Fruit fly (Drosophila melanogaster) whole organism, embryonic: ENCODE data around the gene Scm.

Experiments
- Asciz ChIP-seq: fragments of 200-800 bp; sonication (Bioruptor generic); optimal IDR thresholded peaks from 2 replicates; lab custom pipeline; 2017; ENCODE audit warnings: missing biosample characterization, mild to moderate bottlenecking, missing genetic modification characterization, missing genetic modification reagents
- B-H1 ChIP-seq: fragments of 200-800 bp; sonication (Bioruptor generic); IDR thresholded peaks from 3 replicates; pipeline ENCODE4 v1.3.6; 2022; ENCODE audit warnings: missing biosample characterization, missing genetic modification characterization
- CG10565 ChIP-seq: fragments of 200-800 bp; sonication (Bioruptor generic); optimal IDR thresholded peaks from 3 replicates; lab custom pipeline; 2016; ENCODE audit warnings: missing biosample characterization, mild to moderate bottlenecking, missing genetic modification characterization
- CG11695 ChIP-seq: fragments of 200-800 bp; sonication (Bioruptor generic); IDR thresholded peaks from 3 replicates; pipeline ENCODE4 v1.3.6; 2022; ENCODE audit warnings: missing biosample characterization, missing genetic modification characterization
- CG12236 ChIP-seq: fragments of 200-800 bp; sonication (Bioruptor generic); optimal IDR thresholded peaks from 2 replicates; lab custom pipeline; 2016; ENCODE audit warnings: missing biosample characterization, missing genetic modification characterization
- CG14860 ChIP-seq: fragments of 200-800 bp; sonication (Bioruptor generic); IDR thresholded peaks from 3 replicates; pipeline ENCODE4 v1.3.6; 2022; ENCODE audit warnings: missing biosample characterization, missing genetic modification characterization; ENCODE audit not compliant: partially characterized antibody
- CG1529 ChIP-seq: fragments of 200-800 bp; sonication (Bioruptor generic); optimal IDR thresholded peaks from 3 replicates; lab custom pipeline; 2018; ENCODE audit warnings: missing biosample characterization, missing genetic modification characterization
- CG15514 ChIP-seq: fragments of 200-800 bp; sonication (Bioruptor generic); optimal IDR thresholded peaks from 3 replicates; lab custom pipeline; 2017; ENCODE audit warnings: missing biosample characterization, missing genetic modification characterization, mild to moderate bottlenecking, moderate library complexity, missing genetic modification reagents
- CG1602 ChIP-seq: fragments of 200-800 bp; sonication (Bioruptor generic); optimal IDR thresholded peaks from 3 replicates; lab custom pipeline; 2016; ENCODE audit warnings: missing biosample characterization, missing genetic modification characterization
- CG16813 ChIP-seq: fragments of 200-800 bp; sonication (Bioruptor generic); IDR thresholded peaks from 3 replicates; pipeline ENCODE4 v1.3.6; 2022; ENCODE audit warnings: missing biosample characterization, missing genetic modification characterization; ENCODE audit not compliant: partially characterized antibody
- CG17359 ChIP-seq: fragments of 200-800 bp; sonication (Bioruptor generic); optimal IDR thresholded peaks from 3 replicates; lab custom pipeline; 2018; ENCODE audit warnings: missing biosample characterization, mild to moderate bottlenecking, missing genetic modification characterization, moderate library complexity
- CG17385 ChIP-seq: fragments of 200-800 bp; sonication (Bioruptor generic); optimal IDR thresholded peaks from 3 replicates; lab custom pipeline; 2018; ENCODE audit warnings: missing biosample characterization, mild to moderate bottlenecking, missing genetic modification characterization
- CG18262 ChIP-seq: fragments of 200-800 bp; optimal IDR thresholded peaks from 3 replicates; lab custom pipeline; 2019; ENCODE audit warnings: missing biosample characterization, mild to moderate bottlenecking, missing genetic modification characterization, moderate library complexity
- CG18764 ChIP-seq: fragments of 200-800 bp; sonication (Bioruptor generic); optimal IDR thresholded peaks from 3 replicates; lab custom pipeline; 2016; ENCODE audit warnings: missing biosample characterization, missing genetic modification characterization
- CG2202 ChIP-seq: fragments of 200-800 bp; sonication (Bioruptor generic); optimal IDR thresholded peaks from 2 replicates; lab custom pipeline; 2018; ENCODE audit warnings: missing biosample characterization, mild to moderate bottlenecking, missing genetic modification characterization
- CG2889 ChIP-seq: fragments of 200-800 bp; sonication (Bioruptor generic); IDR thresholded peaks from 3 replicates; pipeline ENCODE4 v1.3.6; 2022; ENCODE audit warnings: missing biosample characterization, missing genetic modification characterization
- CG33213 ChIP-seq: fragments of 200-800 bp; sonication (Bioruptor generic); optimal IDR thresholded peaks from 3 replicates; lab custom pipeline; 2016; ENCODE audit warnings: missing biosample characterization, missing genetic modification characterization
- CG34376 ChIP-seq: fragments of 200-800 bp; sonication (Bioruptor generic); optimal IDR thresholded peaks from 2 replicates; lab custom pipeline; 2018; ENCODE audit warnings: missing biosample characterization, mild to moderate bottlenecking, missing genetic modification characterization
- CG5180 ChIP-seq: fragments of 200-800 bp; sonication (Bioruptor generic); optimal IDR thresholded peaks from 3 replicates; lab custom pipeline; 2017; ENCODE audit warnings: missing biosample characterization, missing genetic modification characterization, mild to moderate bottlenecking, moderate library complexity, missing genetic modification reagents
- CG6254 ChIP-seq: fragments of 200-800 bp; sonication (Bioruptor generic); optimal IDR thresholded peaks from 3 replicates; lab custom pipeline; 2017; ENCODE audit warnings: mild to moderate bottlenecking, missing biosample characterization, missing genetic modification reagents, missing genetic modification characterization
- CG6272 ChIP-seq: fragments of 200-800 bp; sonication (Bioruptor generic); IDR thresholded peaks from 2 replicates; pipeline ENCODE4 v1.3.6; 2022; ENCODE audit warnings: missing biosample characterization, missing genetic modification characterization
- CG6813 ChIP-seq: fragments of 200-800 bp; sonication (Bioruptor generic); optimal IDR thresholded peaks from 2 replicates; lab custom pipeline; 2017; ENCODE audit warnings: missing biosample characterization, missing genetic modification characterization, mild to moderate bottlenecking, moderate library complexity, missing genetic modification reagents
- CG8478 ChIP-seq: fragments of >200 bp; optimal IDR thresholded peaks from 2 replicates; lab custom pipeline; 2018
- CG8924 ChIP-seq: fragments of 200-800 bp; optimal IDR thresholded peaks from 3 replicates; lab custom pipeline; 2019; ENCODE audit warnings: missing biosample characterization, mild to moderate bottlenecking, missing genetic modification characterization, moderate library complexity
- CG9609 ChIP-seq: fragments of 200-800 bp; sonication (Bioruptor generic); optimal IDR thresholded peaks from 3 replicates; lab custom pipeline; 2016; ENCODE audit warnings: missing biosample characterization, missing genetic modification characterization
- CG9817 ChIP-seq: fragments of 200-800 bp; sonication (Bioruptor generic); optimal IDR thresholded peaks from 2 replicates; lab custom pipeline; 2018; ENCODE audit warnings: missing biosample characterization, mild to moderate bottlenecking, missing genetic modification characterization, moderate library complexity
- CG9876 ChIP-seq: fragments of 200-800 bp; sonication (Bioruptor generic); optimal IDR thresholded peaks from 2 replicates; lab custom pipeline; 2016; ENCODE audit warnings: missing biosample characterization, missing genetic modification characterization
- CG9932 ChIP-seq: fragments of 200-800 bp; sonication (Bioruptor generic); IDR thresholded peaks from 2 replicates; pipeline ENCODE4 v1.3.6; 2022; ENCODE audit warnings: missing biosample characterization, missing genetic modification characterization
- CoRest ChIP-seq: fragments of 200-800 bp; sonication (Bioruptor generic); optimal IDR thresholded peaks from 3 replicates; lab custom pipeline; 2018; ENCODE audit warnings: missing biosample characterization, mild to moderate bottlenecking, missing genetic modification characterization, moderate library complexity
- Dad ChIP-seq: fragments of 200-800 bp; sonication (Bioruptor generic); optimal IDR thresholded peaks from 3 replicates; lab custom pipeline; 2016; ENCODE audit warnings: missing biosample characterization, missing genetic modification characterization
- Doc3 ChIP-seq: fragments of 200-800 bp; sonication (Bioruptor generic); IDR thresholded peaks from 3 replicates; pipeline ENCODE4 v1.3.6; 2022; ENCODE audit warnings: missing biosample characterization, missing genetic modification characterization; ENCODE audit not compliant: partially characterized antibody
- Fer1 ChIP-seq: fragments of 200-800 bp; sonication (Bioruptor generic); optimal IDR thresholded peaks from 2 replicates; lab custom pipeline; 2017; ENCODE audit warnings: missing biosample characterization, mild to moderate bottlenecking, missing genetic modification characterization
- HLH54F ChIP-seq: fragments of 200-800 bp; sonication (Bioruptor generic); optimal IDR thresholded peaks from 3 replicates; lab custom pipeline; 2016; ENCODE audit warnings: missing biosample characterization, missing genetic modification characterization
- Hsf ChIP-seq: fragments of 200-800 bp; sonication (Bioruptor generic); optimal IDR thresholded peaks from 3 replicates; lab custom pipeline; 2016; ENCODE audit warnings: missing biosample characterization, missing genetic modification characterization
- Jarid2 ChIP-seq: fragments of 200-800 bp; sonication (Bioruptor generic); optimal IDR thresholded peaks from 3 replicates; lab custom pipeline; 2017; ENCODE audit warnings: mild to moderate bottlenecking, missing biosample characterization, missing genetic modification reagents, missing genetic modification characterization
- Trl ChIP-seq, 3 experiments: fragments of >200 bp in 2 of 3; fragments of 200-800 bp in 1 of 3; sonication (Bioruptor generic) in 1 of 3; optimal IDR thresholded peaks; 2 replicates in 1 of 3; 3 replicates in 2 of 3; lab custom pipeline; 2016 to 2017; ENCODE audit warnings: missing biosample characterization in 1 of 3, missing genetic modification characterization in 1 of 3
- Xbp1 ChIP-seq: fragments of 200-800 bp; sonication (Bioruptor generic); optimal IDR thresholded peaks from 3 replicates; lab custom pipeline; 2016; ENCODE audit warnings: missing biosample characterization, mild to moderate bottlenecking, missing genetic modification characterization
- bcd ChIP-seq: fragments of 200-800 bp; sonication (Bioruptor generic); optimal IDR thresholded peaks from 2 replicates; lab custom pipeline; 2017; ENCODE audit warnings: missing biosample characterization, mild to moderate bottlenecking, missing genetic modification characterization
- cg ChIP-seq: fragments of 200-800 bp; sonication (Bioruptor generic); optimal IDR thresholded peaks from 3 replicates; lab custom pipeline; 2019; ENCODE audit warnings: missing biosample characterization, mild to moderate bottlenecking, missing genetic modification characterization, moderate library complexity
- chn ChIP-seq: fragments of 200-800 bp; sonication (Bioruptor generic); optimal IDR thresholded peaks from 2 replicates; lab custom pipeline; 2016; ENCODE audit warnings: missing biosample characterization, missing genetic modification characterization
- dimm ChIP-seq: fragments of 200-800 bp; sonication (Bioruptor generic); IDR thresholded peaks from 2 replicates; pipeline ENCODE4 v1.3.6; 2022; ENCODE audit warnings: missing biosample characterization, missing genetic modification characterization
- dmrt99B ChIP-seq: fragments of 200-800 bp; sonication (Bioruptor generic); optimal IDR thresholded peaks from 2 replicates; lab custom pipeline; 2018; ENCODE audit warnings: missing biosample characterization, mild to moderate bottlenecking, missing genetic modification characterization, moderate library complexity
- ems ChIP-seq: fragments of 200-800 bp; sonication (Bioruptor generic); optimal IDR thresholded peaks from 3 replicates; lab custom pipeline; 2016; ENCODE audit warnings: missing biosample characterization, missing genetic modification characterization
- fd102C ChIP-seq: fragments of 200-800 bp; sonication (Bioruptor generic); optimal IDR thresholded peaks from 2 replicates; lab custom pipeline; 2018; ENCODE audit warnings: missing biosample characterization, mild to moderate bottlenecking, missing genetic modification characterization, moderate library complexity
- fd64A ChIP-seq: fragments of 200-800 bp; sonication (Bioruptor generic); optimal IDR thresholded peaks from 3 replicates; lab custom pipeline; 2018; ENCODE audit warnings: missing biosample characterization, mild to moderate bottlenecking, missing genetic modification characterization
- gcm2 ChIP-seq: fragments of 200-800 bp; sonication (Bioruptor generic); optimal IDR thresholded peaks from 2 replicates; lab custom pipeline; 2016; ENCODE audit warnings: missing biosample characterization, missing genetic modification characterization
- scrt ChIP-seq: fragments of 200-800 bp; sonication (Bioruptor generic); optimal IDR thresholded peaks from 2 replicates; lab custom pipeline; 2018; ENCODE audit warnings: missing biosample characterization, mild to moderate bottlenecking, missing genetic modification characterization, moderate library complexity
- sd ChIP-seq: fragments of 200-800 bp; sonication (Bioruptor generic); optimal IDR thresholded peaks from 3 replicates; lab custom pipeline; 2018; ENCODE audit warnings: missing biosample characterization, mild to moderate bottlenecking, missing genetic modification characterization, moderate library complexity
- sob ChIP-seq: fragments of 200-800 bp; sonication (Bioruptor generic); IDR thresholded peaks from 2 replicates; pipeline ENCODE4 v1.3.6; 2022; ENCODE audit warnings: missing biosample characterization, missing genetic modification characterization
- twi ChIP-seq: fragments of 200-800 bp; optimal IDR thresholded peaks from 2 replicates; lab custom pipeline; 2019; ENCODE audit warnings: missing biosample characterization, mild to moderate bottlenecking, missing genetic modification characterization, moderate library complexity

Scm gene

DNA sequence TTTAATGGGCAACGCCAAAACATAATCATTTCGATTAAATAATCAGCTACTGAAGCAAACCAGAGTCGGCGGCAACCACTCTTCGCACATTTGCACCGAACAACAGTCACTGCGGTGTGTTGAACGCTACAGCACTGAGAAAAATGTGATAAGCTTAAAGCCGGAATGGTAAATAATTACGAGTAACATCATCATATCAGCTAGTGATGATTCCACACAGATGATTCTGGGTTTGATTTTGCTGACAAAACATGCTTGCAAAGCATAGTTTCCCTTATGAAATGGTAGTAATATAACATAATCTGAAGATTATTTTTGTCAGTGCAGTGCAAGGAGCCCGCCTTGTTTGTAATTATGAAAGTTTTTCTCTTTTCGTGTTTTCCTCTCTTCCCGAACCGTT, 39.3 kb downstream of the Scm start (continued):
- TF ChIP-seq bcd (GFP tag; lab: Kevin White, UChicago), result peak; percentile 55
- 0 out of 3 replicates have a peak, but pooled peaks have one; percentile 12 for TF ChIP-seq CG11695 (GFP tag; lab: Robert Waterston, UW)
- no peak for TF ChIP-seq Trl (optimal IDR thresholded peaks at IDR 0.05; lab: Kevin White, UChicago)
- TF ChIP-seq Trl (GFP tag; optimal IDR thresholded peaks at IDR 0.05; lab: Kevin White, UChicago), result peak; percentile 36
- peak; percentile 50 for TF ChIP-seq CG6254
- TF ChIP-seq CG33213 (GFP tag; lab: Kevin White, UChicago), result no peak
- peak; percentile 54 for TF ChIP-seq CoRest (tag; lab: Kevin White, UChicago)
- no peak for TF ChIP-seq cg (GFP tag; lab: Kevin White, UChicago)
- no peak for TF ChIP-seq ems (GFP tag; lab: Kevin White, UChicago)
- TF ChIP-seq CG18764 (GFP tag; lab: Kevin White, UChicago), result peak; percentile 13
- TF ChIP-seq CG16813, result no peak
- no peak for TF ChIP-seq CG9932 (GFP tag; lab: Robert Waterston, UW)
- TF ChIP-seq dmrt99B, result peak; percentile 71
- TF ChIP-seq Doc3 (GFP tag; lab: Robert Waterston, UW), result no peak
- no peak for TF ChIP-seq CG9876
- no peak for TF ChIP-seq HLH54F (GFP tag; lab: Kevin White, UChicago)
- peak; percentile 20; the same call in 1 of the 2 replicates for TF ChIP-seq sob (GFP tag; lab: Robert Waterston, UW)
- peak; percentile 52 for TF ChIP-seq CG1529 (GFP tag; lab: Kevin White, UChicago)
- TF ChIP-seq CG12236 (GFP tag; lab: Kevin White, UChicago), result peak; percentile 26
- TF ChIP-seq CG9817 (tag; lab: Kevin White, UChicago), result no peak
- TF ChIP-seq twi (tag; lab: Kevin White, UChicago), result peak; percentile 9
- peak; percentile 39 for TF ChIP-seq chn (GFP tag; lab: Kevin White, UChicago)
- peak; percentile 58 for TF ChIP-seq fd64A (GFP tag; lab: Kevin White, UChicago)
- no peak for TF ChIP-seq CG5180 (GFP tag; lab: Kevin White, UChicago)
- no peak for TF ChIP-seq CG2889 (GFP tag; lab: Robert Waterston, UW)
- TF ChIP-seq CG17385 (GFP tag; lab: Kevin White, UChicago), result peak; percentile 51
- no peak for TF ChIP-seq fd102C (GFP tag; lab: Kevin White, UChicago)
- no peak for TF ChIP-seq CG6272 (GFP tag; lab: Robert Waterston, UW)
- peak; percentile 49 for TF ChIP-seq CG1602 (GFP tag; lab: Kevin White, UChicago)
- TF ChIP-seq CG2202 (tag; lab: Kevin White, UChicago), result peak; percentile 37
- TF ChIP-seq Xbp1 (GFP tag; lab: Kevin White, UChicago), result peak; percentile 64
- TF ChIP-seq CG17359 (tag; lab: Kevin White, UChicago), result peak; percentile 73
- no peak for TF ChIP-seq Fer1
- no peak for TF ChIP-seq B-H1 (GFP tag; lab: Robert Waterston, UW)
- no peak for TF ChIP-seq Dad
- TF ChIP-seq CG9609 (GFP tag; lab: Kevin White, UChicago), result no peak
- TF ChIP-seq gcm2 (GFP tag; lab: Kevin White, UChicago), result no peak
- TF ChIP-seq CG15514 (GFP tag; lab: Kevin White, UChicago), result no peak
- TF ChIP-seq CG18262 (tag; lab: Kevin White, UChicago), result peak; percentile 64
- no peak for TF ChIP-seq dimm (GFP tag; lab: Robert Waterston, UW)
- no peak for TF ChIP-seq CG14860 (GFP tag; lab: Robert Waterston, UW)
- no peak for TF ChIP-seq CG8478 (lab: Kevin White, UChicago)
- peak; percentile 46 for TF ChIP-seq CG8924 (tag; lab: Kevin White, UChicago)
- peak; percentile 28 for TF ChIP-seq CG6813 (GFP tag; lab: Kevin White, UChicago)
- TF ChIP-seq Asciz (GFP tag; lab: Kevin White, UChicago), result peak; percentile 53
- no peak for TF ChIP-seq sd
- TF ChIP-seq Jarid2 (GFP tag; lab: Kevin White, UChicago), result no peak
- TF ChIP-seq scrt, result no peak
- no peak for TF ChIP-seq CG10565
- TF ChIP-seq CG34376 (GFP tag; lab: Kevin White, UChicago), result no peak
- TF ChIP-seq Hsf (GFP tag; lab: Kevin White, UChicago), result peak; percentile 36
